Fruit fly (Drosophila melanogaster) whole organism: ENCODE data around the gene CG32708.
"Not testable (repeated sequence)": the region's sequence is repeated elsewhere in the genome, so short reads cannot be mapped to it uniquely, and the experiment has no call there.

Source experiments
- Dll ChIP-seq: fragments of >200 bp; optimal IDR thresholded peaks from 2 replicates; lab custom pipeline; 2017
- EcR ChIP-seq, 2 experiments: fragments of >200 bp; optimal IDR thresholded peaks; 2 replicates each; lab custom pipeline; 2017; ENCODE audit warnings: missing biosample characterization in 2 of 2, missing genetic modification characterization in 2 of 2, missing genetic modification reagents in 2 of 2
- pan ChIP-seq: fragments of >200 bp; optimal IDR thresholded peaks from 2 replicates; lab custom pipeline; 2017
- usp ChIP-seq: fragments of >200 bp; optimal IDR thresholded peaks from 2 replicates; lab custom pipeline; 2017; ENCODE audit warnings: missing biosample characterization, missing genetic modification characterization, mixed read lengths

DNA sequence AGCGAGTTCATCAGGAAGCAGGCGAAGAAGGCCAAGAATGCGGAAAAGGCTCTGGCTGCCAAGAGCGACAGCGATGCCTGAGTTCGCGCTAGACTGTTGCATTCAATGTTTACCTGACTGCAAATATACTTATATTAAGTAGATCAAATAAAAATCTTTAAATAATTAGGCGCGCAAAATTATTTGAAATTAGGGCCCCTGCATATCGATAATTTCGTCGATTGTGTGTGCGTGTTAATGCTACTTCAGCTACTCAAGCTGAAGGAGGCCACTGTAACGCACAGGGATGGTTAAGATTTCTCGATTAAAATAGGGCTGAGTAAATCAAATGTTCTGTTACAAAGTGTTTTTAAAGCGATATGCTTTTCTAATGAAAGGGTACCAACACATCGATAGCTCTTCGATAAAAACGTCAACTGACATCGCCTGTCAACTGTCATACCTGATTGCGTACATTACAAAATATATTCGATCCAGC, 1.0 kb downstream of the CG32708 start, which contains the start of gene CG32706:
- TF ChIP-seq EcR (GFP tag; optimal IDR thresholded peaks at IDR 0.05; lab: Kevin White, UChicago); usp (GFP tag; lab: Kevin White, UChicago); pan; Dll: not testable (repeated sequence)
